Worm (Caenorhabditis elegans) whole organism, mixed stage, embryonic: ENCODE measurements around the gene cpd-2.
"Not testable (repeated sequence)": the region's sequence is repeated elsewhere in the genome, so short reads cannot be mapped to it uniquely, and the experiment has no call there.

Experiments used
- M03D4.4 ChIP-seq: sonication (generic microtip); optimal IDR thresholded peaks from 2 replicates; lab custom pipeline; 2017; ENCODE audit warnings: mild to moderate bottlenecking, missing genetic modification characterization, missing compliant biosample characterization
- blmp-1 ChIP-seq: fragments of 150-350 bp; optimal IDR thresholded peaks from 2 replicates; lab custom pipeline; 2014; ENCODE audit warnings: missing biosample characterization, missing genetic modification characterization
- ceh-43 ChIP-seq: fragments of 200-800 bp; sonication (Bioruptor generic); optimal IDR thresholded peaks from 2 replicates; lab custom pipeline; 2018; ENCODE audit warnings: mild to moderate bottlenecking, missing genetic modification characterization, moderate library complexity, missing compliant biosample characterization
- ceh-83 ChIP-seq: fragments of 200-800 bp; sonication (Bioruptor generic); optimal IDR thresholded peaks from 2 replicates; lab custom pipeline; 2018; ENCODE audit warnings: mild to moderate bottlenecking, missing genetic modification characterization, missing compliant biosample characterization
- ces-1 ChIP-seq: fragments of 150-350 bp; optimal IDR thresholded peaks from 2 replicates; lab custom pipeline; 2014; ENCODE audit warnings: missing biosample characterization, missing genetic modification reagents, missing genetic modification characterization
- cnd-1 ChIP-seq: fragments of 200-800 bp; sonication (Bioruptor generic); optimal IDR thresholded peaks from 2 replicates; lab custom pipeline; 2018; ENCODE audit warnings: mild to moderate bottlenecking, missing genetic modification characterization, missing compliant biosample characterization
- drap-1 ChIP-seq: fragments of 200-800 bp; sonication (Bioruptor generic); optimal IDR thresholded peaks from 3 replicates; lab custom pipeline; 2018; ENCODE audit warnings: mild to moderate bottlenecking, missing genetic modification characterization, missing compliant biosample characterization
- elt-1 ChIP-seq: sonication (generic microtip); optimal IDR thresholded peaks from 2 replicates; lab custom pipeline; 2017; ENCODE audit warnings: missing genetic modification characterization, mild to moderate bottlenecking, missing compliant biosample characterization, antibody characterized with exemption, moderate library complexity, borderline replicate concordance; ENCODE audit not compliant: insufficient read depth
- elt-3 ChIP-seq: fragments of 150-350 bp; optimal IDR thresholded peaks from 2 replicates; lab custom pipeline; 2014; ENCODE audit warnings: missing biosample characterization, missing genetic modification characterization
- flh-1 ChIP-seq: fragments of 200-800 bp; sonication (Bioruptor generic); optimal IDR thresholded peaks from 2 replicates; lab custom pipeline; 2018; ENCODE audit warnings: mild to moderate bottlenecking, missing genetic modification characterization, moderate library complexity, missing compliant biosample characterization
- ham-2 ChIP-seq: fragments of 200-800 bp; sonication (Bioruptor generic); optimal IDR thresholded peaks from 2 replicates; lab custom pipeline; 2018; ENCODE audit warnings: mild to moderate bottlenecking, missing genetic modification characterization, missing compliant biosample characterization
- hlh-1 ChIP-seq: fragments of 150-350 bp; optimal IDR thresholded peaks from 2 replicates; lab custom pipeline; 2014; ENCODE audit warnings: missing biosample characterization, missing genetic modification reagents, missing genetic modification characterization
- lin-13 ChIP-seq: fragments of 150-350 bp; optimal IDR thresholded peaks from 2 replicates; lab custom pipeline; 2014; ENCODE audit warnings: missing biosample characterization, missing genetic modification characterization
- lin-32 ChIP-seq: fragments of 200-800 bp; sonication (Bioruptor generic); optimal IDR thresholded peaks from 2 replicates; lab custom pipeline; 2018; ENCODE audit warnings: mild to moderate bottlenecking, missing genetic modification characterization, missing compliant biosample characterization
- lsy-2 ChIP-seq: fragments of 150-350 bp; optimal IDR thresholded peaks from 2 replicates; lab custom pipeline; 2014; ENCODE audit warnings: missing biosample characterization, missing genetic modification characterization
- mab-5 ChIP-seq: fragments of 150-350 bp; optimal IDR thresholded peaks from 2 replicates; lab custom pipeline; 2014; ENCODE audit warnings: missing biosample characterization, missing genetic modification characterization
- mep-1 ChIP-seq: fragments of 150-350 bp; optimal IDR thresholded peaks from 2 replicates; lab custom pipeline; 2017; ENCODE audit warnings: missing biosample characterization, missing genetic modification reagents, missing genetic modification characterization, inconsistent platforms
- mls-2 ChIP-seq: sonication (generic microtip); optimal IDR thresholded peaks from 2 replicates; lab custom pipeline; 2016; ENCODE audit warnings: mild to moderate bottlenecking, missing genetic modification characterization, moderate library complexity, missing compliant biosample characterization
- nhr-237 ChIP-seq: fragments of 150-350 bp; optimal IDR thresholded peaks from 2 replicates; lab custom pipeline; 2014; ENCODE audit warnings: missing biosample characterization, missing genetic modification characterization
- nhr-28 ChIP-seq: fragments of 150-350 bp; optimal IDR thresholded peaks from 2 replicates; lab custom pipeline; 2014; ENCODE audit warnings: missing biosample characterization, missing genetic modification characterization
- nhr-76 ChIP-seq: sonication (generic microtip); optimal IDR thresholded peaks from 2 replicates; lab custom pipeline; 2017; ENCODE audit warnings: missing biosample characterization, missing genetic modification characterization
- pha-4 ChIP-seq: fragments of 150-350 bp; optimal IDR thresholded peaks from 2 replicates; lab custom pipeline; 2018; ENCODE audit warnings: missing biosample characterization, missing genetic modification reagents, missing genetic modification characterization
- sem-2 ChIP-seq: fragments of 200-800 bp; sonication (Bioruptor generic); optimal IDR thresholded peaks from 2 replicates; lab custom pipeline; 2018; ENCODE audit warnings: mild to moderate bottlenecking, missing genetic modification characterization, missing compliant biosample characterization
- sptf-1 ChIP-seq: sonication (generic microtip); optimal IDR thresholded peaks from 2 replicates; lab custom pipeline; 2017; ENCODE audit warnings: mild to moderate bottlenecking, missing genetic modification characterization, moderate library complexity, missing compliant biosample characterization
- unc-120 ChIP-seq: sonication (generic microtip); optimal IDR thresholded peaks from 2 replicates; lab custom pipeline; 2017; ENCODE audit warnings: missing genetic modification characterization, missing compliant biosample characterization; ENCODE audit not compliant: poor library complexity, severe bottlenecking
- unc-62 ChIP-seq: fragments of 150-350 bp; optimal IDR thresholded peaks from 2 replicates; lab custom pipeline; 2014; ENCODE audit warnings: missing biosample characterization, missing genetic modification reagents, missing genetic modification characterization
- zip-8 ChIP-seq: fragments of 150-350 bp; optimal IDR thresholded peaks from 2 replicates; lab custom pipeline; 2014; ENCODE audit warnings: missing biosample characterization, missing genetic modification characterization
- ztf-11 ChIP-seq: fragments of 150-350 bp; optimal IDR thresholded peaks from 2 replicates; lab custom pipeline; 2014; ENCODE audit warnings: missing biosample characterization, missing genetic modification characterization

cpd-2 gene

ce11 chrX:16058845-16059244, 9.2 kb downstream of the cpd-2 start, which contains the start of gene T27A8.2:
TSS of gene T27A8.2 (minus strand) at chrX:16058945.
- TF ChIP-seq lin-13 (tag; lab: Kevin White, UChicago), result no peak
- no peak for TF ChIP-seq drap-1

- not testable (repeated sequence) for TF ChIP-seq ceh-43 (GFP tag; lab: Kevin White, UChicago); ham-2 (GFP tag; lab: Kevin White, UChicago); M03D4.4 (tag; lab: Kevin White, UChicago)
Measured at ce11 chrX:16062385-16062784, 12.7 kb downstream of the cpd-2 start, which contains the start of gene T27A8.3. TSS of gene T27A8.3 (plus strand) at chrX:16062685.

- TF ChIP-seq mls-2 (no peak), zip-8 (tag; lab: Kevin White, UChicago) (peak; percentile 95)
Measured at ce11 chrX:16067984-16068383, 18.3 kb downstream of the cpd-2 start.

- TF ChIP-seq unc-120 (tag; lab: Kevin White, UChicago), result no peak
- TF ChIP-seq lin-32 (GFP tag; lab: Kevin White, UChicago), result no peak
- TF ChIP-seq mab-5 (tag; lab: Kevin White, UChicago), result no peak
- no peak for TF ChIP-seq ces-1 (GFP tag; lab: Kevin White, UChicago)
- TF ChIP-seq flh-1 (GFP tag; lab: Kevin White, UChicago), result no peak
- TF ChIP-seq mep-1 (tag; lab: Kevin White, UChicago), result no peak
- no peak for TF ChIP-seq hlh-1
- TF ChIP-seq lsy-2 (tag; lab: Kevin White, UChicago), result no peak
- TF ChIP-seq ceh-43 (GFP tag; lab: Kevin White, UChicago), result no peak
- no peak for TF ChIP-seq sem-2 (GFP tag; lab: Kevin White, UChicago)
- TF ChIP-seq M03D4.4 (tag; lab: Kevin White, UChicago), result no peak
- TF ChIP-seq sptf-1 (tag; lab: Kevin White, UChicago), result no peak
- no peak for TF ChIP-seq cnd-1 (tag; lab: Kevin White, UChicago)
- TF ChIP-seq elt-1 (tag; lab: Kevin White, UChicago), result no peak
- TF ChIP-seq pha-4 (tag; lab: Kevin White, UChicago), result no peak
- TF ChIP-seq elt-3 (tag; lab: Kevin White, UChicago), result no peak
- no peak for TF ChIP-seq mls-2
- no peak for TF ChIP-seq blmp-1
Measured at ce11 chrX:16072595-16072994, 22.9 kb downstream of the cpd-2 start, which contains the start of gene col-187. TSS of gene col-187 (plus strand) at chrX:16072895.

DNA sequence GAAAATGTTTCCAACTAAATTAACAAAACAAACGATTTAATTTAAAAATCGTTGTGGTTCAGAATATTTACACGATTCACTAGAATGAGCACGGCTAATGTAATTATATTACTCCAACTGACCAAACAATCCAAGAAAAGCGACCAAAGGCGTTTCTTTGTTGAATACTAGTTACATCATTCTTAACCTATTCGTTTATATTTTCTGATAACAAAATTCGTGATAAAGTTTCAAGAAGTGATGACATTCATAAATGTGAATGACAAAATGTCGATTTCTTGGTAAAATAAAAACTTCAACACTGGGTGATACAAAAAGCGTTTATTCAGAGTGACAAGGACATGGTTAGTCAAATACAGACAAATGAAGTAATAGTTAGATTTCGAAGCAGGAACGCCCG, 26.8 kb downstream of the cpd-2 start, which contains the start of gene C30F2.4:
TSS of gene C30F2.4 (minus strand) at position 101 of the 400 bp plus-strand sequence.
- TF ChIP-seq nhr-237, result no peak
- no peak for TF ChIP-seq nhr-28 (tag; lab: Kevin White, UChicago)
- TF ChIP-seq mab-5 (tag; lab: Kevin White, UChicago), result no peak
- TF ChIP-seq M03D4.4 (tag; lab: Kevin White, UChicago), result no peak
- no peak for TF ChIP-seq lin-32 (GFP tag; lab: Kevin White, UChicago)
- no peak for TF ChIP-seq unc-62 (GFP tag; lab: Kevin White, UChicago)
- TF ChIP-seq nhr-76 (tag; lab: Kevin White, UChicago), result no peak
- TF ChIP-seq ceh-83, result no peak
- no peak for TF ChIP-seq elt-1 (tag; lab: Kevin White, UChicago)
- no peak for TF ChIP-seq elt-3 (tag; lab: Kevin White, UChicago)

- no peak for TF ChIP-seq ham-2 (GFP tag; lab: Kevin White, UChicago)
- no peak for TF ChIP-seq nhr-76 (tag; lab: Kevin White, UChicago)
- no peak for TF ChIP-seq ztf-11 (tag; lab: Kevin White, UChicago)
- no peak for TF ChIP-seq sem-2 (GFP tag; lab: Kevin White, UChicago)
- TF ChIP-seq zip-8 (tag; lab: Kevin White, UChicago), result no peak
Measured at ce11 chrX:16078695-16079094, 29.0 kb downstream of the cpd-2 start.
